Worm (Caenorhabditis elegans): ENCODE data around the gene taf-7.1.

The taf-7.1 gene

ce11 chrX:11857178-11857577 lies 19.9 kb upstream of the taf-7.1 start, which contains the start of gene mes-1:
TSS of gene mes-1 (plus strand) at chrX:11857478.
- TF ChIP-seq fkh-4 (tag; optimal IDR thresholded peaks at IDR 0.05; ENCODE audit: borderline replicate concordance) = no peak
- TF ChIP-seq nhr-20 (tag; optimal IDR thresholded peaks at IDR 0.05) = no peak
- no peak for TF ChIP-seq mab-9 (GFP tag; IDR thresholded peaks at IDR 0.05)
- no peak for TF ChIP-seq nhr-19 (GFP tag; conservative IDR thresholded peaks at IDR 0.05)
- TF ChIP-seq fkh-8 (tag; optimal IDR thresholded peaks at IDR 0.05) = no peak
- TF ChIP-seq irx-1 (tag; optimal IDR thresholded peaks at IDR 0.05) = no peak
- TF ChIP-seq pax-3 (tag; optimal IDR thresholded peaks at IDR 0.05) = no peak
- no peak for TF ChIP-seq unc-30 (tag; optimal IDR thresholded peaks at IDR 0.05)
- TF ChIP-seq nhr-11 (tag; optimal IDR thresholded peaks at IDR 0.05) = no peak
- no peak for TF ChIP-seq aha-1 (tag; optimal IDR thresholded peaks at IDR 0.05)
- TF ChIP-seq hpl-2 (GFP tag; optimal IDR thresholded peaks at IDR 0.05) = no peak

- TF ChIP-seq F16B12.6 (tag; optimal IDR thresholded peaks at IDR 0.05) (no peak), elt-3 (tag; optimal IDR thresholded peaks at IDR 0.05) (no peak), aly-2 (tag; optimal IDR thresholded peaks at IDR 0.05) (no peak), lir-3 (tag; optimal IDR thresholded peaks at IDR 0.05; ENCODE audit: poor library complexity) (no peak), nhr-84 (tag; optimal IDR thresholded peaks at IDR 0.05) (no peak), unc-62 (GFP tag; optimal IDR thresholded peaks at IDR 0.05) (no peak), hlh-4 (tag; optimal IDR thresholded peaks at IDR 0.05) (no peak), ceh-90 (tag; optimal IDR thresholded peaks at IDR 0.05) (no peak), egl-13 (tag; optimal IDR thresholded peaks at IDR 0.05) (no peak), C04F5.9 (tag; optimal IDR thresholded peaks at IDR 0.05) (no peak), lin-15B (tag; optimal IDR thresholded peaks at IDR 0.05) (no peak), lsy-2 (tag; optimal IDR thresholded peaks at IDR 0.05) (no peak), nhr-85 (tag) (no peak), unc-130 (tag; optimal IDR thresholded peaks at IDR 0.05) (no peak), ceh-82 (tag; optimal IDR thresholded peaks at IDR 0.05) (no peak), alr-1 (tag; optimal IDR thresholded peaks at IDR 0.05; ENCODE audit: borderline replicate concordance) (no peak), nhr-71 (tag; optimal IDR thresholded peaks at IDR 0.05) (no peak)
Measured at ce11 chrX:11856214-11856613, 18.9 kb upstream of the taf-7.1 start.

- TF ChIP-seq isw-1 (GFP tag; IDR thresholded peaks at IDR 0.05) = no peak
Measured at ce11 chrX:11854903-11855302, 17.6 kb upstream of the taf-7.1 start, which contains the start of gene F54F7.8. TSS of gene F54F7.8 (minus strand) at chrX:11855003.

DNA sequence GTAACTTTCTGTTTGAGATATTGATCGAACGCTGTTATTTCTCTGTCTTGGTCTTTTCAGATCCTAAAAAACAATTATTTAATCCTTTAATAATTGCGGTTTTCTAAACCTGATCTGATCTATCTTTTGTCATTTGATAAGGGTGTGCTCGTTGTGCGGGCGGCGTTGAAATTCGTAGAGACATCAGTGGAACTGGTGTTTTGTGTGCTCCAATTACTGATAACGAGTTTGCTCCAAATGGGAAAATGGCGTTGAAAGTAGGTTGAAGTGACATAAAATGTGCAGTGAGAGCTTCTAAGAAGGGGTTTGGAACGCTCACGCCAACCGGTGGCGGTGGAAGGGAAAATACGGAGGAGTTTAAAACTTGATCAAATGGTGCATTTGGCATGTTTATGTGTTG lies 17.2 kb upstream of the taf-7.1 start:
- TF ChIP-seq aha-1 (tag; optimal IDR thresholded peaks at IDR 0.05) (no peak), ceh-63 (GFP tag; optimal IDR thresholded peaks at IDR 0.05) (no peak), pqm-1 (tag; optimal IDR thresholded peaks at IDR 0.05) (no peak), tlp-1 (tag; optimal IDR thresholded peaks at IDR 0.05) (no peak), lin-39 (tag; optimal IDR thresholded peaks at IDR 0.05) (no peak), hpl-2 (GFP tag; optimal IDR thresholded peaks at IDR 0.05) (no peak), sup-37 (GFP tag; optimal IDR thresholded peaks at IDR 0.05) (no peak), nhr-19 (GFP tag; conservative IDR thresholded peaks at IDR 0.05) (no peak), ces-1 (GFP tag; optimal IDR thresholded peaks at IDR 0.05) (no peak), ceh-8 (GFP tag; optimal IDR thresholded peaks at IDR 0.05) (no peak), egl-13 (tag; optimal IDR thresholded peaks at IDR 0.05) (no peak)

- TF ChIP-seq lin-15B (tag; optimal IDR thresholded peaks at IDR 0.05) = no peak
- no peak for TF ChIP-seq sptf-1 (tag; optimal IDR thresholded peaks at IDR 0.05)
- no peak for TF ChIP-seq xbp-1 (tag; optimal IDR thresholded peaks at IDR 0.05)
- TF ChIP-seq ceh-8 (GFP tag; optimal IDR thresholded peaks at IDR 0.05) = no peak
- TF ChIP-seq ceh-88 (GFP tag; IDR thresholded peaks at IDR 0.05) = no peak
Measured at ce11 chrX:11852494-11852893, 15.2 kb upstream of the taf-7.1 start, which contains the start of gene xtr-1. TSS of gene xtr-1 (plus strand) at chrX:11852794.

Measured in whole organism, L1 larva.